ENCODE assay signal across 4 worm cellular contexts in genomic region chrII:13974136-13974535, ce11.
TF ChIP-seq lines count a peak whose summit lies in the region.

No protein-coding gene starts in this region.

TF ChIP-seq in whole organism, L4 larva, 104 proteins besides CTCF, POLR2A, EP300 and RAD21:
- TF ChIP-seq hif-1 (tag; optimal IDR thresholded peaks at IDR 0.05; lab: Kevin White, UChicago): no peak
- 0 out of 2 replicates have a peak, but pooled peaks have one; percentile 19 for TF ChIP-seq nhr-42 (GFP tag; IDR thresholded peaks at IDR 0.05; lab: Robert Waterston, UW)
- TF ChIP-seq F44E2.7 (GFP tag; IDR thresholded peaks at IDR 0.05; lab: Robert Waterston, UW): no peak
- no peak for TF ChIP-seq madf-9 (GFP tag; conservative IDR thresholded peaks at IDR 0.05; lab: Robert Waterston, UW)
- 0 out of 2 replicates have a peak, but pooled peaks have one; percentile 4 for TF ChIP-seq tra-1 (GFP tag; IDR thresholded peaks at IDR 0.05; lab: Robert Waterston, UW)
TF ChIP-seq in whole organism, L4 larva: peak in this region for 2.

TF ChIP-seq in whole organism, early embryonic, 17 proteins besides CTCF, POLR2A, EP300 and RAD21:
- peak; percentile 71 for TF ChIP-seq ceh-36 (tag; optimal IDR thresholded peaks at IDR 0.05; lab: Kevin White, UChicago)
- TF ChIP-seq pes-1 (GFP tag; IDR thresholded peaks at IDR 0.05; lab: Robert Waterston, UW): no peak
- no peak for TF ChIP-seq B0310.2 (tag; optimal IDR thresholded peaks at IDR 0.05; lab: Kevin White, UChicago)
- TF ChIP-seq tbx-11 (GFP tag; IDR thresholded peaks at IDR 0.05; lab: Robert Waterston, UW): no peak
- TF ChIP-seq tbx-37 (GFP tag; conservative IDR thresholded peaks at IDR 0.05; lab: Robert Waterston, UW): no peak

TF ChIP-seq in whole organism, late embryonic, 69 proteins besides CTCF, POLR2A, EP300 and RAD21:
- TF ChIP-seq unc-86 (tag; optimal IDR thresholded peaks at IDR 0.05; lab: Kevin White, UChicago): no peak
- TF ChIP-seq odd-2 (tag; optimal IDR thresholded peaks at IDR 0.05; lab: Kevin White, UChicago): no peak
- no peak for TF ChIP-seq nhr-11 (tag; optimal IDR thresholded peaks at IDR 0.05; lab: Kevin White, UChicago)
- peak; percentile 45 for TF ChIP-seq dve-1 (tag; optimal IDR thresholded peaks at IDR 0.05; lab: Kevin White, UChicago)
- TF ChIP-seq hlh-8 (tag; optimal IDR thresholded peaks at IDR 0.05; lab: Kevin White, UChicago): no peak
- no peak for TF ChIP-seq K02D7.2 (tag; optimal IDR thresholded peaks at IDR 0.05; lab: Kevin White, UChicago)
- no peak for TF ChIP-seq rnt-1 (tag; optimal IDR thresholded peaks at IDR 0.05; lab: Kevin White, UChicago)
TF ChIP-seq in whole organism, late embryonic: peak in this region for 1.

TF ChIP-seq in whole organism, midembryonic, 9 proteins besides CTCF, POLR2A, EP300 and RAD21:
- TF ChIP-seq ztf-29 (GFP tag; IDR thresholded peaks at IDR 0.05; lab: Robert Waterston, UW) (peak; percentile 74; the same call in 1 of the 2 replicates), med-1 (GFP tag; optimal IDR thresholded peaks at IDR 0.05; lab: Kevin White, UChicago; ENCODE audit: insufficient read depth) (no peak)

Comparison
In these comparisons a context has a peak if more than half of its experiments do, and no peak if none do; other contexts are left out.
1. Of the 7 proteins assayed by ChIP-seq in both whole organism, L4 larva and whole organism, late embryonic: peak only in whole organism, L4 larva: none; only in whole organism, late embryonic: dve-1; in both: none; in neither: 6.